Fruit fly (Drosophila melanogaster) whole organism, prepupa: ENCODE measurements around the gene tbc.

Experiments used
- CG11294 ChIP-seq: fragments of 200-800 bp; sonication (Bioruptor generic); IDR thresholded peaks from 2 replicates; pipeline ENCODE4 v1.3.6; 2022; ENCODE audit warnings: missing biosample characterization, missing genetic modification characterization
- CG11762 ChIP-seq: fragments of 200-800 bp; sonication (Bioruptor generic); optimal IDR thresholded peaks from 3 replicates; lab custom pipeline; 2016; ENCODE audit warnings: missing biosample characterization, missing genetic modification characterization; ENCODE audit not compliant: insufficient read depth
- CG11902 ChIP-seq: fragments of 200-800 bp; sonication (Bioruptor generic); optimal IDR thresholded peaks from 3 replicates; lab custom pipeline; 2016; ENCODE audit warnings: missing biosample characterization, missing genetic modification characterization
- CG1621 ChIP-seq: fragments of 200-800 bp; sonication (Bioruptor generic); optimal IDR thresholded peaks from 3 replicates; lab custom pipeline; 2018; ENCODE audit warnings: missing biosample characterization, mild to moderate bottlenecking, missing genetic modification characterization
- CG3032 ChIP-seq: fragments of 200-800 bp; optimal IDR thresholded peaks from 2 replicates; lab custom pipeline; 2019; ENCODE audit warnings: missing biosample characterization, mild to moderate bottlenecking, missing genetic modification characterization, moderate library complexity
- CG31627 ChIP-seq: fragments of 200-800 bp; sonication (Bioruptor generic); optimal IDR thresholded peaks from 3 replicates; lab custom pipeline; 2016; ENCODE audit warnings: missing biosample characterization, missing genetic modification characterization
- CG6163 ChIP-seq: fragments of 200-800 bp; sonication (Bioruptor generic); IDR thresholded peaks from 3 replicates; pipeline ENCODE4 v1.3.6; 2022; ENCODE audit warnings: missing biosample characterization, missing genetic modification characterization
- CG8119 ChIP-seq: fragments of 200-800 bp; sonication (Bioruptor generic); IDR thresholded peaks from 3 replicates; pipeline ENCODE4 v1.3.6; 2022; ENCODE audit warnings: missing biosample characterization, missing genetic modification characterization
- CG8632 ChIP-seq: fragments of 200-800 bp; sonication (Bioruptor generic); optimal IDR thresholded peaks from 3 replicates; lab custom pipeline; 2016; ENCODE audit warnings: missing biosample characterization, missing genetic modification characterization
- Lpt ChIP-seq: fragments of 200-800 bp; sonication (Bioruptor generic); optimal IDR thresholded peaks from 3 replicates; lab custom pipeline; 2016; ENCODE audit warnings: missing biosample characterization, missing genetic modification characterization
- Sox102F ChIP-seq: fragments of 200-800 bp; sonication (Bioruptor generic); optimal IDR thresholded peaks from 2 replicates; lab custom pipeline; 2016; ENCODE audit warnings: missing biosample characterization, mild to moderate bottlenecking, missing genetic modification characterization
- cyc ChIP-seq: fragments of 200-800 bp; sonication (Bioruptor generic); optimal IDR thresholded peaks from 3 replicates; lab custom pipeline; 2016; ENCODE audit warnings: missing biosample characterization, missing genetic modification characterization
- fd85E ChIP-seq: fragments of 200-800 bp; sonication (Bioruptor generic); optimal IDR thresholded peaks from 3 replicates; lab custom pipeline; 2016; ENCODE audit warnings: missing biosample characterization, missing genetic modification characterization
- salr ChIP-seq, 2 experiments: fragments of 200-800 bp; sonication (Bioruptor generic); optimal IDR thresholded peaks; 3 replicates each; lab custom pipeline; 2016 to 2018; ENCODE audit warnings: missing biosample characterization in 2 of 2, missing genetic modification characterization in 2 of 2, mild to moderate bottlenecking in 1 of 2

- TF ChIP-seq CG1621 (tag; lab: Kevin White, UChicago) (no peak), salr (GFP tag; optimal IDR thresholded peaks at IDR 0.05; lab: Kevin White, UChicago) (no peak), fd85E (GFP tag; lab: Kevin White, UChicago) (no peak), cyc (GFP tag; lab: Kevin White, UChicago) (no peak), CG8119 (GFP tag; lab: Robert Waterston, UW) (no peak), CG3032 (no peak), CG11294 (GFP tag; lab: Robert Waterston, UW) (no peak), CG8632 (no peak), CG6163 (GFP tag; lab: Robert Waterston, UW) (no peak), Sox102F (no peak), CG11762 (GFP tag; lab: Kevin White, UChicago) (no peak), CG11902 (GFP tag; lab: Kevin White, UChicago) (no peak), CG31627 (no peak), Lpt (GFP tag; lab: Kevin White, UChicago) (no peak)
These were observed 22.3 kb upstream of the tbc start, which contains the start of gene CG15456 for dm6 chrX:20426818-20427217.
